Fruit fly (Drosophila melanogaster): Measurements from ENCODE around the gene CG1632.

DNA sequence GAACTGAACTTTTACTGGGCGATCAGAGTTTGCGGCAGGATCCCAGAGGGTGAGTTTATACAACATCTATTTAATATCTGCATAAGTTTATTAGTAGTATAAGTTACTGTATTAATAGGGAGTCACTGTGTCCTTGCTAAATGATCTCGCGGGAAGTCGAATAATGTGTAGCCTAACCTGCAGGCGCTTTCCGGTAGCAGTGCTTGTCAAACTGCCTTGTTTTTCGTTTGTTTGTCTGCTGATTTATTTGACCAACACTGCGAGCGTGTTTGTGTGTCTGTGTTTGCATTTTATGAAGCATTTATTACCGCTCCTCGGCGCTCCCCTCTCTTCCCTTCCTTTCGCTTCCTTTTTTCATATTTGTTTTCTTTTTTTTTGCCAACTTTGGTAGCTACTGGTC, 41.8 kb upstream of the CG1632 start:
- TF ChIP-seq h (optimal IDR thresholded peaks at IDR 0.05) (no peak), insv (optimal IDR thresholded peaks at IDR 0.05) (no peak), ttk (optimal IDR thresholded peaks at IDR 0.05) (no peak)

Measured in Kc167 (cell line).